Worm (Caenorhabditis elegans) whole organism, L3 larva: ENCODE measurements around the gene B0495.5.

Experiments
- aly-2 ChIP-seq: fragments of 150-350 bp; optimal IDR thresholded peaks from 2 replicates; lab custom pipeline; 2014; ENCODE audit warnings: missing biosample characterization, missing genetic modification characterization
- ama-1 ChIP-seq: fragments of 150-350 bp; optimal IDR thresholded peaks from 2 replicates; lab custom pipeline; 2018
- ceh-28 ChIP-seq: fragments of 150-350 bp; optimal IDR thresholded peaks from 2 replicates; lab custom pipeline; 2014; ENCODE audit warnings: missing biosample characterization, missing genetic modification reagents, missing genetic modification characterization
- egl-27 ChIP-seq: sonication (generic microtip); optimal IDR thresholded peaks from 4 replicates; lab custom pipeline; 2017; ENCODE audit warnings: missing biosample characterization, missing genetic modification reagents, missing genetic modification characterization
- nfya-1 ChIP-seq: sonication (generic microtip); optimal IDR thresholded peaks from 2 replicates; lab custom pipeline; 2017; ENCODE audit warnings: missing genetic modification characterization, mild to moderate bottlenecking, missing compliant biosample characterization, antibody characterized with exemption, moderate library complexity; ENCODE audit not compliant: insufficient read depth
- nhr-12 ChIP-seq: fragments of 150-350 bp; optimal IDR thresholded peaks from 2 replicates; lab custom pipeline; 2014; ENCODE audit warnings: missing biosample characterization, missing genetic modification characterization
- nhr-25 ChIP-seq: sonication (generic microtip); optimal IDR thresholded peaks from 2 replicates; lab custom pipeline; 2017; ENCODE audit warnings: missing biosample characterization, missing genetic modification characterization
- snpc-4 ChIP-seq: fragments of 150-350 bp; optimal IDR thresholded peaks from 2 replicates; lab custom pipeline; 2014; ENCODE audit warnings: missing biosample characterization, missing genetic modification characterization
- ztf-11 ChIP-seq: fragments of 150-350 bp; optimal IDR thresholded peaks from 2 replicates; lab custom pipeline; 2014; ENCODE audit warnings: missing biosample characterization, missing genetic modification characterization

- TF ChIP-seq nfya-1 (tag; lab: Kevin White, UChicago) = no peak
- no peak for TF ChIP-seq snpc-4 (tag; lab: Kevin White, UChicago)
- TF ChIP-seq ceh-28 (tag; lab: Kevin White, UChicago) = no peak
- no peak for TF ChIP-seq egl-27 (tag; lab: Kevin White, UChicago)
- TF ChIP-seq aly-2 = no peak
- no peak for TF ChIP-seq nhr-25 (tag; lab: Kevin White, UChicago)
- TF ChIP-seq ama-1 (lab: Kevin White, UChicago) = no peak
- no peak for TF ChIP-seq nhr-12 (tag; lab: Kevin White, UChicago)
- TF ChIP-seq ztf-11 (tag; lab: Kevin White, UChicago) = no peak
These were observed 20.7 kb upstream of the B0495.5 start for ce11 chrII:7719039-7719438.
